Fruit fly (Drosophila melanogaster) whole organism, embryonic: ENCODE data around the gene dor.

Experiments
- Atf3 ChIP-seq: fragments of 200-800 bp; sonication (Bioruptor generic); optimal IDR thresholded peaks from 3 replicates; lab custom pipeline; 2016; ENCODE audit warnings: missing biosample characterization, missing genetic modification characterization
- CG10366 ChIP-seq: fragments of 200-800 bp; sonication (Bioruptor generic); IDR thresholded peaks from 2 replicates; pipeline ENCODE4 v1.3.6; 2022; ENCODE audit warnings: missing biosample characterization, missing genetic modification characterization
- CG12155 ChIP-seq: fragments of 200-800 bp; sonication (Bioruptor generic); optimal IDR thresholded peaks from 3 replicates; lab custom pipeline; 2016; ENCODE audit warnings: missing biosample characterization, missing genetic modification characterization
- CG12299 ChIP-seq: fragments of 200-800 bp; sonication (Bioruptor generic); optimal IDR thresholded peaks from 2 replicates; lab custom pipeline; 2018; ENCODE audit warnings: missing biosample characterization, mild to moderate bottlenecking, missing genetic modification characterization
- CG12659 ChIP-seq: fragments of 200-800 bp; sonication (Bioruptor generic); optimal IDR thresholded peaks from 3 replicates; lab custom pipeline; 2017; ENCODE audit warnings: mild to moderate bottlenecking, missing biosample characterization, missing genetic modification reagents, missing genetic modification characterization
- CG12942 ChIP-seq: fragments of 200-800 bp; sonication (Bioruptor generic); optimal IDR thresholded peaks from 3 replicates; lab custom pipeline; 2016; ENCODE audit warnings: missing biosample characterization, missing genetic modification characterization
- CG14014 ChIP-seq: fragments of 200-800 bp; sonication (Bioruptor generic); IDR thresholded peaks from 2 replicates; pipeline ENCODE4 v1.3.6; 2022; ENCODE audit warnings: missing biosample characterization, missing genetic modification characterization
- CG14710 ChIP-seq: fragments of 200-800 bp; sonication (Bioruptor generic); optimal IDR thresholded peaks from 3 replicates; lab custom pipeline; 2019; ENCODE audit warnings: missing biosample characterization, mild to moderate bottlenecking, missing genetic modification characterization, moderate library complexity
- CG15269 ChIP-seq: fragments of 200-800 bp; sonication (Bioruptor generic); optimal IDR thresholded peaks from 2 replicates; lab custom pipeline; 2018; ENCODE audit warnings: missing biosample characterization, mild to moderate bottlenecking, missing genetic modification characterization, moderate library complexity
- CG1529 ChIP-seq: fragments of 200-800 bp; sonication (Bioruptor generic); optimal IDR thresholded peaks from 3 replicates; lab custom pipeline; 2018; ENCODE audit warnings: missing biosample characterization, missing genetic modification characterization
- CG17359 ChIP-seq: fragments of 200-800 bp; sonication (Bioruptor generic); optimal IDR thresholded peaks from 3 replicates; lab custom pipeline; 2018; ENCODE audit warnings: missing biosample characterization, mild to moderate bottlenecking, missing genetic modification characterization, moderate library complexity
- CG17829 ChIP-seq: fragments of 200-800 bp; optimal IDR thresholded peaks from 2 replicates; lab custom pipeline; 2019; ENCODE audit warnings: missing biosample characterization, mild to moderate bottlenecking, missing genetic modification characterization, moderate library complexity
- CG2678 ChIP-seq: fragments of 200-800 bp; sonication (Bioruptor generic); optimal IDR thresholded peaks from 3 replicates; lab custom pipeline; 2019; ENCODE audit warnings: missing biosample characterization, mild to moderate bottlenecking, missing genetic modification characterization, moderate library complexity
- CG34224 ChIP-seq: fragments of 200-800 bp; sonication (Bioruptor generic); IDR thresholded peaks from 3 replicates; pipeline ENCODE4 v1.3.6; 2022; ENCODE audit warnings: missing biosample characterization, missing genetic modification characterization; ENCODE audit not compliant: partially characterized antibody
- CG3838 ChIP-seq: fragments of 200-800 bp; sonication (Bioruptor generic); optimal IDR thresholded peaks from 3 replicates; lab custom pipeline; 2016; ENCODE audit warnings: missing biosample characterization, missing genetic modification characterization
- CG4360 ChIP-seq: fragments of 200-800 bp; sonication (Bioruptor generic); IDR thresholded peaks from 2 replicates; pipeline ENCODE4 v1.3.6; 2022; ENCODE audit warnings: missing biosample characterization, missing genetic modification characterization
- CG4404 ChIP-seq: fragments of 200-800 bp; sonication (Bioruptor generic); IDR thresholded peaks from 2 replicates; pipeline ENCODE4 v1.3.6; 2022; ENCODE audit warnings: missing biosample characterization, missing genetic modification characterization
- CG6683 ChIP-seq: fragments of 200-800 bp; sonication (Bioruptor generic); optimal IDR thresholded peaks from 2 replicates; lab custom pipeline; 2017; ENCODE audit warnings: missing biosample characterization, mild to moderate bottlenecking, missing genetic modification characterization, missing genetic modification reagents
- CG6689 ChIP-seq: fragments of 200-800 bp; sonication (Bioruptor generic); IDR thresholded peaks from 2 replicates; pipeline ENCODE4 v1.3.6; 2022; ENCODE audit warnings: missing biosample characterization, missing genetic modification characterization
- CG7963 ChIP-seq: fragments of 200-800 bp; sonication (Bioruptor generic); IDR thresholded peaks from 3 replicates; pipeline ENCODE4 v1.3.6; 2022; ENCODE audit warnings: missing biosample characterization, missing genetic modification characterization; ENCODE audit not compliant: partially characterized antibody
- CG8290 ChIP-seq, 3 experiments: fragments of 200-800 bp; sonication (Bioruptor generic); optimal IDR thresholded peaks; 2 replicates each; lab custom pipeline; 2016 to 2019; ENCODE audit warnings: missing biosample characterization in 3 of 3, missing genetic modification characterization in 3 of 3, mild to moderate bottlenecking in 2 of 3, moderate library complexity in 1 of 3
- Drgx ChIP-seq: fragments of 200-800 bp; sonication (Bioruptor generic); IDR thresholded peaks from 2 replicates; pipeline ENCODE4 v1.3.6; 2022; ENCODE audit warnings: missing biosample characterization, missing genetic modification characterization
- Ets65A ChIP-seq: fragments of 200-800 bp; sonication (Bioruptor generic); peaks from one replicate; lab custom pipeline; 2016; ENCODE audit warnings: missing biosample characterization, missing genetic modification characterization
- H2.0 ChIP-seq: fragments of 200-800 bp; sonication (Bioruptor generic); IDR thresholded peaks from 2 replicates; pipeline ENCODE4 v1.3.6; 2022; ENCODE audit warnings: missing biosample characterization, missing genetic modification characterization
- HLH4C ChIP-seq: fragments of 200-800 bp; sonication (Bioruptor generic); IDR thresholded peaks from 3 replicates; pipeline ENCODE4 v1.3.6; 2022; ENCODE audit warnings: missing biosample characterization, missing genetic modification characterization; ENCODE audit not compliant: partially characterized antibody
- HmgD ChIP-seq: fragments of 200-800 bp; sonication (Bioruptor generic); optimal IDR thresholded peaks from 3 replicates; lab custom pipeline; 2016; ENCODE audit warnings: missing biosample characterization, missing genetic modification characterization
- NFAT ChIP-seq: fragments of 200-800 bp; sonication (Bioruptor generic); IDR thresholded peaks from 2 replicates; pipeline ENCODE4 v1.3.6; 2022; ENCODE audit warnings: missing biosample characterization, missing genetic modification characterization
- Nf-YB ChIP-seq: fragments of 200-800 bp; sonication (Bioruptor generic); optimal IDR thresholded peaks from 3 replicates; lab custom pipeline; 2019; ENCODE audit warnings: missing biosample characterization, mild to moderate bottlenecking, missing genetic modification characterization, moderate library complexity
- Oli ChIP-seq: fragments of 200-800 bp; sonication (Bioruptor generic); optimal IDR thresholded peaks from 2 replicates; lab custom pipeline; 2018; ENCODE audit warnings: missing biosample characterization, mild to moderate bottlenecking, missing genetic modification characterization, moderate library complexity
- PHDP ChIP-seq: fragments of 200-800 bp; sonication (Bioruptor generic); optimal IDR thresholded peaks from 3 replicates; lab custom pipeline; 2018; ENCODE audit warnings: missing biosample characterization, mild to moderate bottlenecking, missing genetic modification characterization, moderate library complexity
- YL-1 ChIP-seq: fragments of 200-800 bp; sonication (Bioruptor generic); optimal IDR thresholded peaks from 3 replicates; lab custom pipeline; 2017; ENCODE audit warnings: missing biosample characterization, mild to moderate bottlenecking, missing genetic modification characterization
- ash1 ChIP-seq: fragments of 200-800 bp; sonication (Bioruptor generic); optimal IDR thresholded peaks from 2 replicates; lab custom pipeline; 2018; ENCODE audit warnings: missing biosample characterization, mild to moderate bottlenecking, missing genetic modification characterization
- az2 ChIP-seq: fragments of 200-800 bp; sonication (Bioruptor generic); optimal IDR thresholded peaks from 3 replicates; lab custom pipeline; 2016; ENCODE audit warnings: missing biosample characterization, missing genetic modification characterization
- cas ChIP-seq: fragments of 200-800 bp; sonication (Bioruptor generic); IDR thresholded peaks from 2 replicates; pipeline ENCODE4 v1.3.6; 2022; ENCODE audit warnings: missing biosample characterization, missing genetic modification characterization
- corto ChIP-seq: fragments of 200-800 bp; sonication (Bioruptor generic); optimal IDR thresholded peaks from 2 replicates; lab custom pipeline; 2016; ENCODE audit warnings: missing biosample characterization, mild to moderate bottlenecking, missing genetic modification characterization, moderate library complexity
- cwo ChIP-seq: fragments of 200-800 bp; sonication (Bioruptor generic); optimal IDR thresholded peaks from 3 replicates; lab custom pipeline; 2017; ENCODE audit warnings: missing biosample characterization, missing genetic modification characterization, mild to moderate bottlenecking, moderate library complexity, missing genetic modification reagents
- dmrt99B ChIP-seq: fragments of 200-800 bp; sonication (Bioruptor generic); optimal IDR thresholded peaks from 2 replicates; lab custom pipeline; 2018; ENCODE audit warnings: missing biosample characterization, mild to moderate bottlenecking, missing genetic modification characterization, moderate library complexity
- dpn ChIP-seq, 2 experiments: fragments of 200-800 bp; sonication (Bioruptor generic); optimal IDR thresholded peaks; 3 replicates each; lab custom pipeline; 2016; ENCODE audit warnings: missing biosample characterization in 2 of 2, missing genetic modification characterization in 2 of 2
- emc ChIP-seq: fragments of 200-800 bp; sonication (Bioruptor generic); optimal IDR thresholded peaks from 2 replicates; lab custom pipeline; 2016; ENCODE audit warnings: missing biosample characterization, missing genetic modification characterization
- fd102C ChIP-seq: fragments of 200-800 bp; sonication (Bioruptor generic); optimal IDR thresholded peaks from 2 replicates; lab custom pipeline; 2018; ENCODE audit warnings: missing biosample characterization, mild to moderate bottlenecking, missing genetic modification characterization, moderate library complexity
- gsb-n ChIP-seq: fragments of 200-800 bp; sonication (Bioruptor generic); optimal IDR thresholded peaks from 3 replicates; lab custom pipeline; 2018; ENCODE audit warnings: missing biosample characterization, mild to moderate bottlenecking, missing genetic modification characterization
- hkb ChIP-seq, 2 experiments: fragments of 200-800 bp in 1 of 2; fragments of >200 bp in 1 of 2; sonication (Bioruptor generic) in 1 of 2; IDR thresholded peaks in 1 of 2; optimal IDR thresholded peaks in 1 of 2; 2 replicates each; pipeline versions ENCODE4 v1.3.6 to Lab custom; 2017 to 2022; ENCODE audit warnings: missing biosample characterization in 1 of 2, missing genetic modification characterization in 1 of 2
- insv ChIP-seq, 2 experiments: fragments of 200-800 bp; sonication (Bioruptor generic); optimal IDR thresholded peaks; 3 replicates each; lab custom pipeline; 2016 to 2018; ENCODE audit warnings: missing biosample characterization in 2 of 2, missing genetic modification characterization in 2 of 2
- jumu ChIP-seq: fragments of 200-800 bp; sonication (Bioruptor generic); optimal IDR thresholded peaks from 3 replicates; lab custom pipeline; 2016; ENCODE audit warnings: missing biosample characterization, missing genetic modification characterization
- lab ChIP-seq: fragments of 200-800 bp; sonication (Bioruptor generic); optimal IDR thresholded peaks from 3 replicates; lab custom pipeline; 2017; ENCODE audit warnings: missing biosample characterization, missing genetic modification characterization, mild to moderate bottlenecking, moderate library complexity, missing genetic modification reagents
- lbe ChIP-seq: fragments of 200-800 bp; sonication (Bioruptor generic); optimal IDR thresholded peaks from 2 replicates; lab custom pipeline; 2016; ENCODE audit warnings: missing biosample characterization, mild to moderate bottlenecking, missing genetic modification characterization
- mirr ChIP-seq: fragments of 200-800 bp; sonication (Bioruptor generic); optimal IDR thresholded peaks from 3 replicates; lab custom pipeline; 2018; ENCODE audit warnings: missing biosample characterization, mild to moderate bottlenecking, missing genetic modification characterization
- psq ChIP-seq: fragments of 200-800 bp; sonication (Bioruptor generic); optimal IDR thresholded peaks from 2 replicates; lab custom pipeline; 2017; ENCODE audit warnings: missing biosample characterization, missing genetic modification characterization
- slp2 ChIP-seq: fragments of 200-800 bp; sonication (Bioruptor generic); optimal IDR thresholded peaks from 2 replicates; lab custom pipeline; 2016; ENCODE audit warnings: missing biosample characterization, missing genetic modification characterization
- usp ChIP-seq: fragments of >200 bp; optimal IDR thresholded peaks from 2 replicates; lab custom pipeline; 2017; ENCODE audit warnings: missing biosample characterization, missing genetic modification characterization

dor gene

dm6 chrX:1669214-1669613, 4.4 kb downstream of the dor start, which contains the start of the genes CG3740 and hfw (continued):
- TF ChIP-seq Ets65A (GFP tag; lab: Kevin White, UChicago), result peak; percentile 86
- peak; percentile 60 for TF ChIP-seq CG14014 (GFP tag; lab: Robert Waterston, UW)
- no peak for TF ChIP-seq CG2678 (tag; lab: Kevin White, UChicago)
- peak; percentile 60 for TF ChIP-seq PHDP (tag; lab: Kevin White, UChicago)
- no peak for TF ChIP-seq emc (GFP tag; lab: Kevin White, UChicago)
- TF ChIP-seq CG17829 (tag; lab: Kevin White, UChicago), result peak; percentile 81
- TF ChIP-seq fd102C (GFP tag; lab: Kevin White, UChicago), result no peak
- TF ChIP-seq CG8290 (GFP tag; optimal IDR thresholded peaks at IDR 0.05; lab: Kevin White, UChicago), result peak; percentile 51
- peak in 1 of 2 experiments; percentile 29 for TF ChIP-seq CG8290 (tag; optimal IDR thresholded peaks at IDR 0.05; lab: Kevin White, UChicago)
- TF ChIP-seq insv (GFP tag; optimal IDR thresholded peaks at IDR 0.05; lab: Kevin White, UChicago), result no peak
- TF ChIP-seq dpn (GFP tag; optimal IDR thresholded peaks at IDR 0.05; lab: Kevin White, UChicago), result peak; percentile 20 to 80
- TF ChIP-seq hkb (optimal IDR thresholded peaks at IDR 0.05; lab: Kevin White, UChicago), result no peak
- peak; percentile 46; the same call in 1 of the 2 replicates for TF ChIP-seq hkb (GFP tag; IDR thresholded peaks at IDR 0.05; lab: Robert Waterston, UW)
- no peak for TF ChIP-seq mirr (GFP tag; lab: Kevin White, UChicago)
- no peak for TF ChIP-seq cas (GFP tag; lab: Robert Waterston, UW)
- TF ChIP-seq CG12155 (GFP tag; lab: Kevin White, UChicago), result peak; percentile 69
- TF ChIP-seq cwo (GFP tag; lab: Kevin White, UChicago), result peak; percentile 27
- TF ChIP-seq CG15269 (tag; lab: Kevin White, UChicago), result peak; percentile 61
- no peak for TF ChIP-seq CG3838 (GFP tag; lab: Kevin White, UChicago)
- peak; percentile 64 for TF ChIP-seq CG4404 (GFP tag; lab: Robert Waterston, UW)
- peak; percentile 94 for TF ChIP-seq HLH4C (GFP tag; lab: Robert Waterston, UW)
- TF ChIP-seq jumu, result no peak
- TF ChIP-seq CG6689 (GFP tag; lab: Robert Waterston, UW), result peak; percentile 78
- peak; percentile 71 for TF ChIP-seq lab (GFP tag; lab: Kevin White, UChicago)
- peak; percentile 63 for TF ChIP-seq CG17359 (tag; lab: Kevin White, UChicago)
- TF ChIP-seq CG6683 (GFP tag; lab: Kevin White, UChicago), result no peak
- TF ChIP-seq YL-1, result peak; percentile 60
- peak; percentile 75 for TF ChIP-seq corto (GFP tag; lab: Kevin White, UChicago)
- peak; percentile 74 for TF ChIP-seq lbe
- peak; percentile 90 for TF ChIP-seq CG34224 (GFP tag; lab: Robert Waterston, UW)
- no peak for TF ChIP-seq slp2
- no peak for TF ChIP-seq CG4360 (GFP tag; lab: Robert Waterston, UW)
- TF ChIP-seq Atf3 (GFP tag; lab: Kevin White, UChicago), result no peak
- no peak for TF ChIP-seq ash1 (GFP tag; lab: Kevin White, UChicago)
- peak; percentile 71 for TF ChIP-seq CG10366 (GFP tag; lab: Robert Waterston, UW)
- peak; percentile 66 for TF ChIP-seq CG12942
- TF ChIP-seq CG7963 (GFP tag; lab: Robert Waterston, UW), result peak; percentile 82
- TF ChIP-seq CG12659 (GFP tag; lab: Kevin White, UChicago), result peak; percentile 79
- TF ChIP-seq CG12299, result peak; percentile 40
- TF ChIP-seq psq (GFP tag; lab: Kevin White, UChicago), result peak; percentile 45
- TF ChIP-seq Nf-YB (GFP tag; lab: Kevin White, UChicago), result peak; percentile 39
- TF ChIP-seq H2.0 (GFP tag; lab: Robert Waterston, UW), result peak; percentile 67
- no peak for TF ChIP-seq HmgD (GFP tag; lab: Kevin White, UChicago)
- TF ChIP-seq Oli (tag; lab: Kevin White, UChicago), result peak; percentile 60
- TF ChIP-seq gsb-n (tag; lab: Kevin White, UChicago), result no peak
- TF ChIP-seq CG1529, result no peak
- TF ChIP-seq CG14710 (tag; lab: Kevin White, UChicago), result peak; percentile 72
- peak; percentile 66 for TF ChIP-seq NFAT (GFP tag; lab: Robert Waterston, UW)
- peak; percentile 63 for TF ChIP-seq az2 (GFP tag; lab: Kevin White, UChicago)
- TF ChIP-seq Drgx, result peak; percentile 59
- no peak for TF ChIP-seq usp (GFP tag; lab: Kevin White, UChicago)
- TF ChIP-seq dmrt99B (tag; lab: Kevin White, UChicago), result no peak
